Fruit fly (Drosophila melanogaster): Measurements from ENCODE around the gene escl.

Gene escl

DNA sequence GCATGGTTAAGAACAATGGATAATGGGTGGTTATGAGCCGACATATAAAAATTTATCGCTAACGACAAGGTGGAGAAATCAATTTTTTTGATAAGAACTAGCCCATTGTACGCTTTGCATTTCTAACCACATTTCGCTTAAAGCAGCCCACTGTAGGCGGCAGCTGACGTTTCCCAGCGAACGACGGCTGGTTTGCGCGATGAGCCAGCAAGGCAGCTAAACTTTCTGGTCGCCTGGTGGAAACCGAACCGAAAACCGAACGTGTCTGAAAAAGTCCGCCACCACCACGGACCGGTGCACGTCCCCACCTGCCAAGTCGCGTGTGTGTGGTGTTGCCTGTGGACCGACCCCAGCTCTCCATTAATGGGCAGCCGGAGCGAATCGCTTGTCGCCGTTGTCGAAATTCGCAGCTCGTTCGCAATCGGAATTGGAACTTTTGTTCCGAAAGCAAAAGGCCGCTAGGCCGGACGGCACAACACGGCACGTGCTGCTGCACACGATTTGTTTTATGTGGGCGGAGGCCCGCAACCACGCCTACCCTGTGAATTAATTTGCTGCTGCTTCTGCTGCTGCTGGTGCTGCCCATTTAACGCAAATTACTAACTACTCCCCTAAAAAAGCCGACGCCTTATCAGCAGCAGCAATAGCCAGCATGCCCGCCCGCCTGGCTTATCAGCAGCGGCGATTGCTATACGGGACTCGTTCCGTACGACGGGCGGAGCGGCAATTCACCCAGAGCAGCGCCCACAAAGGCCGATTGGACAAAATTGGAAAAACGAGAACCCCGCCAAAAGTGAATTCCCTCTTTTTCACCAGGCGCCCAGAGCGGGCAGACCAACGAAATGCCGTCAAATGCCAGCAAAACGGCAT, 12.4 kb downstream of the escl start:
- TF ChIP-seq CG17801 (GFP tag; optimal IDR thresholded peaks at IDR 0.05; ENCODE audit: partially characterized antibody) = no peak

DNA sequence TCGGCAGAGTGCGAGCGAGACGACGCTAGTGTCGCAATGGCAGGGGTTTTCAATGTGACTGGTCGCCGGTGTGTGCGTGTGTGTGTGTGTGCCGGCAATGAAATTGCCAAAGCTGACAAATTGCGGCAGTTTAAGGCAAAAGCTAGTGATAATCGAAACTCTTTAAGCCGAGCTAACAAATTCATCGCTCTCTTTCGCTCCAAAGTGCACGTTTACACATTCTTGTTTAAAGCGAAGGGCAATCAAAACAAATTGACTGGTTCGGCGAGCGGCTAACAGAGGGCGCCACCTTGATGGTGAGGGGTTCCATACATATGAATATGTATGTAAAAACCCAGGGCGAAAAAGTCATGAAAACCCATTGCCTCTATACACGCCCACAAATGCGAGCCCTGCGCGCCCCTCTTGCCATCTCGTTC, 13.1 kb downstream of the escl start:
- peak; percentile 22 for TF ChIP-seq CG17801 (GFP tag; optimal IDR thresholded peaks at IDR 0.05; ENCODE audit: partially characterized antibody)

DNA sequence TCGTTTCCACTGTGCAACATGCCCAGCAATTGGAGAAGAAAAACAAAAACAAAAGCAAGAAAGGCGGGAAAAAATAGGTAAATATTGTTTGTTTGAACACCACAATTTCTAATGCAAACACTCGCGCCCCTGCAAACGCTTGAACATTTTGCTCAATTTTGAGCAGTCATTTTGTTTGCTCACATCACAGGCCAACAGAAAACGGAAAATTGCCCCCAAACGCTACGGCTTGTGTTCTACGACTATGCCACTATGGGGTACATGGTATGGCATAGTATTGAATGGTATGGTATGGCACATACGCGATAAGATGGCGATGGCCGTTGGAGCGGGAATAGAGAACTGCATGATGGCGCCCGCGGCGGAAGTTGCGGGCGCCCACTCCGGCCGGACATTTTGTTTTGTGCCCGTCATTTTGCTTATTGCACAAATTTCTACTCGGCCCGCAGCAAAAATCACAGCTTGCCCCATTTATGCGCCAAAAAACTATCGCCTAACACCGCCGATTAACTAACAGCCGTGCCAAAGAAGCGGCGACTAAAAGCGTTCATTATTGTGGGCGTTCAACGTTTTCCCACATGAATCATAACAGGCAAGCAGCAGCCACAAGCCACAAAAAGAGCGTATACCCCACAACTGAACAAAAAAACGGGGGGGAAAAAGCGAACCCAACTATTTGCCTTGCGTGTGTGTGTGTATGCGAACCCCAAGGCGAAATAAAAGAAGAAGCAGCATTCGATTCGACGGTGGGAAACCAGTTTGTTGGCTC, 13.7 kb downstream of the escl start:
- TF ChIP-seq CG17801 (GFP tag; optimal IDR thresholded peaks at IDR 0.05; ENCODE audit: partially characterized antibody) = no peak

DNA sequence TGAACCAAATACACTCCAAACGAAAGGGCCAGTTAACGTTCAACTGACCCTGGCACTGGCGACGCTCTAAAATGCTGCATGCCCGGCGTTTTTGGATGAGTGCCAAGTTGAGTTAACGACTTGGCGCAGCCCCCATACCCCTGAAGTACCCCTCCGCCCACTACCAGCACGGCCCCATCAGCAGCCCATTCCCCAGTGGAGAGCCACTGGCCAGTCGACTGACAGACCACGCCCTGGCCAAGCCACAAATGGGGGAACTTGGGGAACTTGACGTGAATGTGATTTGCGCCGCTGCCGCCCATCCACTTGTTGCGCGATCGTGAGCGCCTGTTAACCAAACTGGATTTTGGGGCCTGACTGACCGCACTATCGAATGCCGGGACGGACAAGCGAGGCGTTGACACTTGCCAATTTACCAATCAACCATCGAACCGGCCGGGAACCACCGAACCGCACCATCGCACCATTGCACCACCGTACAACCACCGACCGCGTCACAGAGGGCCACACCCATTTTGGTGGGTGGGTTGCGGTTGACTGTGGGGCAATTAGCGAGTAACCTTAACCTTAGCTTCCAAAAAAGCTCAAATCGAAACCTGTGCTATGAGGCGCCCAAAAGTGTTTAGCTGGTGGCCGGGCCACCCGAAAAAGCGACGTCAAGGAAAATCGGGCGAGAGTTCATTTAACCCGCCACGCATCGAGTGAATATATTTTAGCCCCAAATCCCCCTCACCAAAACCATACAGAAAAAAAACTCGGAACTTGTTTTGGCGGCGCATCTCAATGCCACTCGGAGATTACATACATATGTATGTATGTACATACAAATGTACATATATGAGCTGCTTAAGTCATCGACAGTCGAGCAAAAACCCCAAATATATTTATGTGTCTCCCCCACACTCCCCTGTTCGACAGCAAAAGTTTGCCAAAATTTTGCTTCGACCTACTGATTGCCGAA, 15.0 kb downstream of the escl start:
- no peak for TF ChIP-seq CG17801 (GFP tag; optimal IDR thresholded peaks at IDR 0.05; ENCODE audit: partially characterized antibody)

DNA sequence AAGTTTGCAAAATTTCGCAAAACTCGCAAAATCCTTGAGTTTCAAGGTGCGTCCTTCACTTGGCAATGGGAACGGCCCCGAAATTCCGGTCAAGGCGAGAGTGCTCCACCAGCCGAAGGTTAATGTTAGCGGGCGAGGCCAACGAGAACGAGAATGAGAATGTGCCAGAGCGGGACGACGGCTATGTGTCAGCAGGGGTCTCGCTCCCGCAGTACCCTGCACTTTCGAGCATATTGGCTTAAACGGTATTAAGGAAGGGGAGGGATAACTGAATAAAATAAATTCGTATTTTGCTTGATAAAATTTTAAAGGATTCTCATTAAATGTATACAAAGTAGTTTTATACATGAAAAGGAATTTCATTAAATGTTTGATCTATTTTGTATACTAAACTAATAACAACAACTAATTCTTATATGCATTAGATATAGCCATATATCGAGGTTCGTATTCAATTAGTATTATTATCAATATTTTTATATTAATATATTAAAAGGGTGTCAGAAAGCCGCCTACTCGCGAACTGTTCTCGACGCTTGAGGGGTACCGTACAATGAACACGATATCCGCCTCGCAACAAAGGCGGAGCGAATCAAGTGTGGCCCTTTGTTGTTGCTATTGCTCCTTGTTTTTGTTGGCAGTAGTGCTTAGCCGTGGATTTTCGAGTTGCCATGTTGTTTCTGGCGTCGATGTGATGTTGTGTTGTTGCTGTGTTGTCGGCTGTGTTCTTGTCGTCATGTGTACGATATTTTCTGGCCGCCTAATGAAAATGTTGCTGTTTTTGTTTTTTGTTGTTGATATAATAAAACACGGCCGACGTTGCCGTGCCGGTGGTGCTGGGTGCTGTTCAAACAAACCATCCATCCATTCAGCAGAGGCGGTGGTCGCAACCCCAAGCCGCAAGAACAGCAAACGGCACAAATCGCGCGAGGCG, 15.9 kb downstream of the escl start:
- peak; percentile 90 for TF ChIP-seq CG17801 (GFP tag; optimal IDR thresholded peaks at IDR 0.05; ENCODE audit: partially characterized antibody)

DNA sequence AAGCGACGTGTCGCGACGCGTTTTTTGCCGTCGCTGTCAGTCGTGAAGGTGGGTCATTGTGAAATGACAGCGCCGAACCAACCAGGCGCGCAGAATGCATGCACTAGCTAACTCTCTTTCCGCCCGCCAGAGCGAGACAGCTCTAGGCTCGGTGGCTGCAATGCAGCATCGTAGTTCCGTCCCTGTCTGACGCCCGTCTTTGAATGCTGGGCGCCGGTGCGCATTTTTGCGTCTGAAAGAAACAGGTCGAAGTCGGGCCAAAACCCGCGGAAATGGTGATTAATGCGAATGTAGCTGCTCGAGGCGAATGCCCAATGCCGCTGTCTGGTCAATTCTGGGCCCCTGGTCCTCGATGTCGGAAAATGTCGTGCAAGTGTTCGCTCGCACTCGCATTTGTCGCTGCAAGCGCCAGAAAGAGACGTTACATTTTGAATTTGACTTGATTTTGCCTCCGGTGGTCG, 16.6 kb downstream of the escl start:
- TF ChIP-seq CG17801 (GFP tag; optimal IDR thresholded peaks at IDR 0.05; ENCODE audit: partially characterized antibody) = peak; percentile 87

DNA sequence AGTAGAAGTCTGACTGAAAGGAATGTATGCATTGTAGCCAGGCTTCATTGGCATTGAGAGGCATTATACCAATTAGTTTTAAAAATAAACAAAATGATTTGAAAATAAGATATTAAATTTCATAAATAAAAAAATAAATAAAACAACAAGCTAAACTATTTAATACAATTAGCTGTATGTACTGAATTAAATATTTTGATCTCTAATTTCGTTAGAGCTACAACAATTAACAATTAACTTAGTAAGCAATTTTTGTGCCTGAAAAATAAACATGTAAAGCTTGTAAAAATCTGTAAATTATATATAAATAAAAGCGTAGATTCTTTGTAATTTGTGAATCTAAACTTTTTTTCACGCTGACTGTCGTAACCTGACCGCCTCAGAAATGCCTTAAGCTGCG, 17.1 kb downstream of the escl start, which contains the start of gene Rh5:
Gene Rh5 (plus strand): TSS at position 301 of the 400 bp plus-strand sequence.
- TF ChIP-seq CG17801 (GFP tag; optimal IDR thresholded peaks at IDR 0.05; ENCODE audit: partially characterized antibody) = no peak

DNA sequence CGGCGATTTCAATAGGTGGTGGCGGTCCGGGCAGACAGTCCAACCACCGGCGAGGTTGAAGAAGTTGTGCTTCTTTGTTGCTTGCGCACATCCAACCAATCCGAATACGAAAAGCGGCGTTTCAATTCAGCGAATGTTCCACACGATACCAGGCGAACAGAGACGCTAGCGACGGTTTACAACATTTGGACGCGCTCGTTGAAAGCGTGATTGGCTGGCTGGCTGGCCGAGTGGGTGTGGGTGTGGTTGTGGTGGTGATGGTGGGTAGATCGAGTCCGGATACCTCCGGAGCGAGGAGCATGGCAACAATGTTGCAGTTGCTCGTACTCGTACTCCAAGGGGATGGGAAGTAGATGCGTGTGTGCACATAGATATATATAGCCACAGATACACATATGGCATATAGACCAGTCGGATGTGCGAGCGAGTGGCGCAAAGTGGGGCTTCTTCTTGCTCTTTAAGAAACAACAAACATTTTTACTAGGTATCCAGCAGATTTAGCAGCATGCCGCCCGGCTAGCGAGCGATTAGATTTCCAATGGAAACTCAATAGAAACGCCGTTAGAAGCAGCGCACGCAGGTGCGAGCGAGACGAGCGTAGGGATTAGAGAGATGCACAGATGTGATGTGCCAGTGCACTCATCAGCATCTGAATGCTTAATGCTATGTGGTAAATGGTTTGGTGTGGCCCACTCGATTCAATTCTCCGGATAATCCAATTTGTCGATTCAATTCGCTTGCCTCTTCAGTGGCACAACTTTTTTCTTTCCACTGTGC, 19.6 kb downstream of the escl start:
- peak; percentile 70 for TF ChIP-seq CG17801 (GFP tag; optimal IDR thresholded peaks at IDR 0.05; ENCODE audit: partially characterized antibody)

DNA sequence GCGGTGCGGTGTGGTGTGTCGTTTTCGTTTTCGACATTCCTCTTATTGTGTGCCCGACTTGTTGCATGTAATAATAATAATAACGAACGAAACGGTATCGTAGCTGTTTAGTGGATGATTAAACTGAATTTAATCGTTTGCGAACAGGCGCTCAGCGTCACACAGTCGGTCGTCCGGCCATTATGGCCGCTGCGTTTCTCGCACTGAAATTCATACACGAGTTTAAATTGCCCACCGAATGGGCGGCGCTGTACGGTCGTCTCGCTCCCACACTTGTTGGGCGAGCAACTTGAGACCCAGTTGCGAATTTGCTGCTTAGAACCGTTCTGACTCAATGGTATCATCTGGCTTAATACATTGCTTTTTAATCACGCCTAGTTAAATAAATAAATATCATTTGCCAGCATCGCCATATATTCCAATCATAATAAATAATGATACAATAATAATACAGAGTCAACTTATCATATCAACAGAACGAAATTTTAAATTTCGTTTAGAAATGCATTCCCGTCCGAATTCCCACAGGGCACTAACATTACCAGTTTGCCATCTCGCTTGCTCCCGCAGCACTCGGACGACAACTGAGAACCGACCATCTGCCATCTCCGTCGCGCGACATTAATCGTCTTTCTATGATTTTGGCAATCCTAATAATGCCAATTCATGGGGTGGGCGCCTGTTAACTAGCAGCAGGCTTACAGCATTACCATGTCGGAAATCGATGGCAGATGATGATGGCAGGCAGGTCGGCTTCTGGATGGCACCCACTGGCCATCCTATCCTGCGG, 20.3 kb downstream of the escl start:
- TF ChIP-seq CG17801 (GFP tag; optimal IDR thresholded peaks at IDR 0.05; ENCODE audit: partially characterized antibody) = peak; percentile 91

DNA sequence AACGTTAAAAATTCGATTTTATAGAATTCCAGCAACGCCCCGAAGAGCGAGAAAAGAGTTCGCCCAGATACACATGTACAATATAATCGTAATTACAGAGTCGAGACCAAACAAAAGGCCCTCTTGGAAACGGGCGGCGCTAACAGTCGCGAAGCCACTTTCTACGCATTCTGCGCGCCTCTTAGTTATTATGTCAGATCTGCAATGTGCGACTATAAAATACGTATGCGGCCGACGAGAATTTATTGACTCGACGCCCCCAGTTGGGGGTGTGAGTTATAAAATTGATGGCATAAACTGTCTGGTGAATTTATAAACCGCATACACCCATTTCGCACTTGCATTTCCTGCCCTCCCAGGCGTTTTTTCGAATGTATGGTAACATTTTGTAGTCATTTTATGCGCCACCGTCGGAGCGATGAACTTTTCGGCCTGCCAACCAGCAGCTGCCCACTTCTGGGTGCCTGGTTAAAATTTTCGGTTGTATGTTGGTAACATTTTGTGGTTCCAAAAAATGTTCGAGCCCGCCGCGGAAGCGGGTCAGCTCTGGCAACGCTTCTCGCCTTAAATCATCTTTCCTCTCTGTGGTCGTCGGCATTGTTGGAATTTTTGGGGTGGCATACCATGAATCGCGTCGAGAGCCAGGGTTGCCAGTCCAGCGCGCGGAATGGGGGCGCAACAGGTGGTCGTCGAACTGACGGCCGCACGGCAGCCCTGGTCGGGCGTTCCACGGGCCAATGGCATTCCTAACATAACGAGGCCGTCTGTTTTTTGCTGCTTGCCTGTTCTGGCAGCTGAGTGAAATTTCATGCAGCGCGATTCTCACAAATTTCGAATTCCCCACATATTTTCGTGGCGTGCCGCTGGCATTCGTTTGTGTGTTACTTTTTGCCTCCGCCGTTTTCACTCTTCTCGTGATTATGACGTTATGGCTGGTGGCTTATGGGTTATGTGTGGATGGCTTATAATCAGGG, 21.2 kb downstream of the escl start:
- TF ChIP-seq CG17801 (GFP tag; optimal IDR thresholded peaks at IDR 0.05; ENCODE audit: partially characterized antibody) = no peak

DNA sequence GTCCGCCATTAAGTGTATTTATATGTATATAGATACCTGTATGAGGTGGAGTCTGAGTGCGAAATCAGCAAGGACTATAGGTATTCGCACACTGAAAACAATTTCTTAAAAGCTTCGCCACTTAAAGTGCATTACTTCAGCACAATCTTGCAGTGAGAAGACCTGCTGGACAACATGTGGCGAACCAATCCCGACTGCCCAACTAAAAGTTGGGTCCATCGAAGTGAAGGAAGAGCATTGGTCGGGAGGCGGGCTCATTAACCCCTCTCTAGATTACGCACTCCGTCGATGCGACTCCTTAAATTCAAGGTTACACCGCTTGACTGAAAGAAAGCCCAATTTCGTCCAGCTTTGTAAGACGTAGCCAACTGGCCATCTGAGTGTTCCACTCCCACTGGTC, 22.5 kb downstream of the escl start:
- TF ChIP-seq CG17801 (GFP tag; optimal IDR thresholded peaks at IDR 0.05; ENCODE audit: partially characterized antibody) = no peak

Data from ovary, adult (tissue).